Fruit fly (Drosophila melanogaster) whole organism, embryonic: Measurements from ENCODE around the gene CG7329.

ENCODE experiments used
- Asciz ChIP-seq: fragments of 200-800 bp; sonication (Bioruptor generic); optimal IDR thresholded peaks from 2 replicates; lab custom pipeline; 2017; ENCODE audit warnings: missing biosample characterization, mild to moderate bottlenecking, missing genetic modification characterization, missing genetic modification reagents
- Atf-2 ChIP-seq: fragments of 200-800 bp; sonication (Bioruptor generic); optimal IDR thresholded peaks from 2 replicates; lab custom pipeline; 2016; ENCODE audit warnings: missing biosample characterization, missing genetic modification characterization
- Bdp1 ChIP-seq: fragments of 200-800 bp; sonication (Bioruptor generic); optimal IDR thresholded peaks from 3 replicates; lab custom pipeline; 2016; ENCODE audit warnings: missing biosample characterization, missing genetic modification characterization
- CG11695 ChIP-seq: fragments of 200-800 bp; sonication (Bioruptor generic); IDR thresholded peaks from 3 replicates; pipeline ENCODE4 v1.3.6; 2022; ENCODE audit warnings: missing biosample characterization, missing genetic modification characterization
- CG13775 ChIP-seq: fragments of 200-800 bp; sonication (Bioruptor generic); optimal IDR thresholded peaks from 3 replicates; lab custom pipeline; 2017; ENCODE audit warnings: missing biosample characterization, mild to moderate bottlenecking, missing genetic modification characterization
- CG13894 ChIP-seq: fragments of 200-800 bp; sonication (Bioruptor generic); optimal IDR thresholded peaks from 3 replicates; lab custom pipeline; 2018; ENCODE audit warnings: missing biosample characterization, mild to moderate bottlenecking, missing genetic modification characterization, moderate library complexity
- CG15073 ChIP-seq: fragments of 200-800 bp; sonication (Bioruptor generic); optimal IDR thresholded peaks from 2 replicates; lab custom pipeline; 2016; ENCODE audit warnings: missing biosample characterization, missing genetic modification characterization
- CG15269 ChIP-seq: fragments of 200-800 bp; sonication (Bioruptor generic); optimal IDR thresholded peaks from 2 replicates; lab custom pipeline; 2018; ENCODE audit warnings: missing biosample characterization, mild to moderate bottlenecking, missing genetic modification characterization, moderate library complexity
- CG16863 ChIP-seq: fragments of 200-800 bp; sonication (Bioruptor generic); optimal IDR thresholded peaks from 3 replicates; lab custom pipeline; 2016; ENCODE audit warnings: missing biosample characterization, missing genetic modification characterization
- CG18599 ChIP-seq: fragments of 200-800 bp; sonication (Bioruptor generic); optimal IDR thresholded peaks from 3 replicates; lab custom pipeline; 2017; ENCODE audit warnings: missing biosample characterization, missing genetic modification characterization, mild to moderate bottlenecking, moderate library complexity, missing genetic modification reagents
- CG3407 ChIP-seq: fragments of 200-800 bp; sonication (Bioruptor generic); optimal IDR thresholded peaks from 2 replicates; lab custom pipeline; 2018; ENCODE audit warnings: missing biosample characterization, mild to moderate bottlenecking, missing genetic modification characterization
- CG34376 ChIP-seq: fragments of 200-800 bp; sonication (Bioruptor generic); optimal IDR thresholded peaks from 2 replicates; lab custom pipeline; 2018; ENCODE audit warnings: missing biosample characterization, mild to moderate bottlenecking, missing genetic modification characterization
- CG3726 ChIP-seq: fragments of 200-800 bp; sonication (Bioruptor generic); IDR thresholded peaks from 3 replicates; pipeline ENCODE4, ENCODE4 v1.3.6; 2022; ENCODE audit warnings: missing biosample characterization, missing genetic modification characterization
- CG6272 ChIP-seq: fragments of 200-800 bp; sonication (Bioruptor generic); IDR thresholded peaks from 2 replicates; pipeline ENCODE4 v1.3.6; 2022; ENCODE audit warnings: missing biosample characterization, missing genetic modification characterization
- D19A ChIP-seq: fragments of 200-800 bp; optimal IDR thresholded peaks from 3 replicates; lab custom pipeline; 2019; ENCODE audit warnings: missing biosample characterization, mild to moderate bottlenecking, missing genetic modification characterization, moderate library complexity
- Fer2 ChIP-seq: fragments of 200-800 bp; sonication (Bioruptor generic); optimal IDR thresholded peaks from 2 replicates; lab custom pipeline; 2018; ENCODE audit warnings: missing biosample characterization, mild to moderate bottlenecking, missing genetic modification characterization, moderate library complexity
- HLH54F ChIP-seq: fragments of 200-800 bp; sonication (Bioruptor generic); optimal IDR thresholded peaks from 3 replicates; lab custom pipeline; 2016; ENCODE audit warnings: missing biosample characterization, missing genetic modification characterization
- Hand ChIP-seq: fragments of 200-800 bp; sonication (Bioruptor generic); optimal IDR thresholded peaks from 2 replicates; lab custom pipeline; 2017; ENCODE audit warnings: mild to moderate bottlenecking, missing biosample characterization, missing genetic modification reagents, missing genetic modification characterization
- Hey ChIP-seq: fragments of 200-800 bp; sonication (Bioruptor generic); optimal IDR thresholded peaks from 3 replicates; lab custom pipeline; 2018; ENCODE audit warnings: missing biosample characterization, mild to moderate bottlenecking, missing genetic modification characterization
- HmgD ChIP-seq: fragments of 200-800 bp; sonication (Bioruptor generic); optimal IDR thresholded peaks from 3 replicates; lab custom pipeline; 2016; ENCODE audit warnings: missing biosample characterization, missing genetic modification characterization
- NfI ChIP-seq: fragments of 200-800 bp; sonication (Bioruptor generic); optimal IDR thresholded peaks from 3 replicates; lab custom pipeline; 2018; ENCODE audit warnings: missing biosample characterization, mild to moderate bottlenecking, missing genetic modification characterization, moderate library complexity
- Ptx1 ChIP-seq: fragments of 200-800 bp; sonication (Bioruptor generic); IDR thresholded peaks from 2 replicates; pipeline ENCODE4 v1.3.6; 2022; ENCODE audit warnings: missing biosample characterization, missing genetic modification characterization
- Sox102F ChIP-seq: fragments of 200-800 bp; sonication (Bioruptor generic); optimal IDR thresholded peaks from 2 replicates; lab custom pipeline; 2018; ENCODE audit warnings: missing biosample characterization, mild to moderate bottlenecking, missing genetic modification characterization, moderate library complexity
- Spps ChIP-seq: fragments of 200-800 bp; sonication (Bioruptor generic); optimal IDR thresholded peaks from 2 replicates; lab custom pipeline; 2018; ENCODE audit warnings: missing biosample characterization, mild to moderate bottlenecking, missing genetic modification characterization
- Ssrp ChIP-seq: fragments of 200-800 bp; sonication (Bioruptor generic); optimal IDR thresholded peaks from 2 replicates; lab custom pipeline; 2018; ENCODE audit warnings: missing biosample characterization, mild to moderate bottlenecking, missing genetic modification characterization, moderate library complexity
- abd-A ChIP-seq: fragments of 200-800 bp; sonication (Bioruptor generic); optimal IDR thresholded peaks from 3 replicates; lab custom pipeline; 2019; ENCODE audit warnings: missing biosample characterization, mild to moderate bottlenecking, missing genetic modification characterization, moderate library complexity
- al ChIP-seq: fragments of 200-800 bp; sonication (Bioruptor generic); IDR thresholded peaks from 2 replicates; pipeline ENCODE4 v1.3.6; 2022; ENCODE audit warnings: missing biosample characterization, missing genetic modification characterization
- amos ChIP-seq: fragments of 200-800 bp; sonication (Bioruptor generic); IDR thresholded peaks from 2 replicates; pipeline ENCODE4 v1.3.6; 2022; ENCODE audit warnings: missing biosample characterization, missing genetic modification characterization; ENCODE audit not compliant: partially characterized antibody
- bsh ChIP-seq, 2 experiments: fragments of 200-800 bp; sonication (Bioruptor generic); optimal IDR thresholded peaks; 2 replicates each; lab custom pipeline; 2017 to 2018; ENCODE audit warnings: mild to moderate bottlenecking in 2 of 2, missing biosample characterization in 2 of 2, missing genetic modification characterization in 2 of 2, moderate library complexity in 1 of 2
- crp ChIP-seq, 2 experiments: fragments of 200-800 bp; sonication (Bioruptor generic); optimal IDR thresholded peaks; 2 replicates in 1 of 2; 3 replicates in 1 of 2; lab custom pipeline; 2017; ENCODE audit warnings: missing biosample characterization in 2 of 2, missing genetic modification characterization in 2 of 2, mild to moderate bottlenecking in 1 of 2, moderate library complexity in 1 of 2
- da ChIP-seq: fragments of 200-800 bp; sonication (Bioruptor generic); optimal IDR thresholded peaks from 2 replicates; lab custom pipeline; 2016; ENCODE audit warnings: missing biosample characterization, missing genetic modification characterization
- ewg ChIP-seq: fragments of 200-800 bp; sonication (Bioruptor generic); optimal IDR thresholded peaks from 3 replicates; lab custom pipeline; 2017; ENCODE audit warnings: mild to moderate bottlenecking, missing biosample characterization, missing genetic modification reagents, missing genetic modification characterization
- fd64A ChIP-seq: fragments of 200-800 bp; sonication (Bioruptor generic); optimal IDR thresholded peaks from 3 replicates; lab custom pipeline; 2018; ENCODE audit warnings: missing biosample characterization, mild to moderate bottlenecking, missing genetic modification characterization
- gsb ChIP-seq: fragments of 200-800 bp; sonication (Bioruptor generic); IDR thresholded peaks from 2 replicates; pipeline ENCODE4 v1.3.6; 2022; ENCODE audit warnings: missing biosample characterization, missing genetic modification characterization
- kay ChIP-seq: fragments of 200-800 bp; sonication (Bioruptor generic); optimal IDR thresholded peaks from 2 replicates; lab custom pipeline; 2016; ENCODE audit warnings: missing biosample characterization, missing genetic modification characterization
- mirr ChIP-seq: fragments of 200-800 bp; sonication (Bioruptor generic); optimal IDR thresholded peaks from 3 replicates; lab custom pipeline; 2018; ENCODE audit warnings: missing biosample characterization, mild to moderate bottlenecking, missing genetic modification characterization
- odd ChIP-seq: fragments of 200-800 bp; sonication (Bioruptor generic); optimal IDR thresholded peaks from 2 replicates; lab custom pipeline; 2017; ENCODE audit warnings: missing biosample characterization, mild to moderate bottlenecking, missing genetic modification characterization
- p53 ChIP-seq: fragments of 200-800 bp; sonication (Bioruptor generic); optimal IDR thresholded peaks from 2 replicates; lab custom pipeline; 2016; ENCODE audit warnings: missing biosample characterization, missing genetic modification characterization
- phol ChIP-seq: fragments of 200-800 bp; sonication (Bioruptor generic); optimal IDR thresholded peaks from 3 replicates; lab custom pipeline; 2018; ENCODE audit warnings: missing biosample characterization, mild to moderate bottlenecking, missing genetic modification characterization, moderate library complexity
- pros ChIP-seq: fragments of 200-800 bp; sonication (Bioruptor generic); optimal IDR thresholded peaks from 3 replicates; lab custom pipeline; 2019; ENCODE audit warnings: missing biosample characterization, mild to moderate bottlenecking, missing genetic modification characterization, moderate library complexity
- schlank ChIP-seq: fragments of 200-800 bp; sonication (Bioruptor generic); optimal IDR thresholded peaks from 2 replicates; lab custom pipeline; 2018; ENCODE audit warnings: missing biosample characterization, mild to moderate bottlenecking, missing genetic modification characterization
- scrt ChIP-seq: fragments of 200-800 bp; sonication (Bioruptor generic); optimal IDR thresholded peaks from 2 replicates; lab custom pipeline; 2018; ENCODE audit warnings: missing biosample characterization, mild to moderate bottlenecking, missing genetic modification characterization, moderate library complexity
- sisA ChIP-seq: fragments of 200-800 bp; sonication (Bioruptor generic); IDR thresholded peaks from 2 replicates; pipeline ENCODE4 v1.3.6; 2022; ENCODE audit warnings: missing biosample characterization, missing genetic modification characterization
- tap ChIP-seq: fragments of 200-800 bp; optimal IDR thresholded peaks from 3 replicates; lab custom pipeline; 2019; ENCODE audit warnings: missing biosample characterization, mild to moderate bottlenecking, missing genetic modification characterization, moderate library complexity
- ttk ChIP-seq: fragments of 200-800 bp; sonication (Bioruptor generic); IDR thresholded peaks from 2 replicates; pipeline ENCODE4 v2.1.2; 2022; ENCODE audit warnings: missing biosample characterization, missing genetic modification characterization
- vfl ChIP-seq: fragments of 200-800 bp; sonication (Bioruptor generic); optimal IDR thresholded peaks from 2 replicates; lab custom pipeline; 2016; ENCODE audit warnings: missing biosample characterization, missing genetic modification characterization
- wdn ChIP-seq: fragments of 200-800 bp; sonication (Bioruptor generic); IDR thresholded peaks from 2 replicates; pipeline ENCODE4 v1.3.6; 2022; ENCODE audit warnings: missing biosample characterization, missing genetic modification characterization
- wek ChIP-seq: fragments of 200-800 bp; sonication (Bioruptor generic); optimal IDR thresholded peaks from 3 replicates; lab custom pipeline; 2018; ENCODE audit warnings: missing biosample characterization, mild to moderate bottlenecking, missing genetic modification characterization, moderate library complexity
- zf30C ChIP-seq: fragments of 200-800 bp; sonication (Bioruptor generic); optimal IDR thresholded peaks from 3 replicates; lab custom pipeline; 2018; ENCODE audit warnings: missing biosample characterization, mild to moderate bottlenecking, missing genetic modification characterization

The CG7329 gene

DNA sequence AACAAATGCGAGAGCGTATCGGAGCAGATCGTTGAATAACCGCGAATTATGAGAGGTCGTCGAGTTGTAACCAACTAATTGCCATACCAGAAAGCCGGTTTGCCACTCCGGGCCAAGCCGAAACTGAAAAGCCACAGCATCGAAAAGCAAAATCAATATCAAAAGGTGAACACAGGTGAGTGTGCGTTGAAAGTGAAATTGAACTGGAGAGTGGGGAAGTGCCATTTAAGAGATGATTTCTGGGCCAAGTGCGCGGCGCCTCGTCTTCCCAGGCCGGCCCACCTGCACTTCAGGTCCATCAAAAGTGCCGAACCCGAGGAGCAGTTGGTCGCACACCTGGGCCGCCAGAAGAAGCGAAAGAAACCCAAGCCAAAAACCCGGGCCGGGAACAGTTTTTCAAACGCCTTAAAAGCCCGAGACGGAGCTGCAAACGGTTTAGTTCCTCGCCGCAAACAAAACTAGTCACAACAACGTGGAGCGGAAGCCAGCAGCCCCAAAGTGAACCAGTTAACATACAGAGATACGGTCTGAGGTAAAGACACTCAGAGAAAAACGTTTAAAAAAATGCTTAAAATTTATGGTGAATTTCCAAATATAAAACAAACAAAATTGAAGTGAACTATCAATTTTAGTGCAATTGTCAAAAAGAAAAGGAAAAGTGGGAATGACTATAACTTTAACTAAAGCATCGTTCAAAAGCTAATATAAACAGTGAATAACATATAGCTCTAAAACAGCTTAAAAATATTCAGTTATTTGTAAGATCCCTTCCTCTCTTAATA, 38.9 kb upstream of the CG7329 start, which contains the start of gene CG17104 (continued):
- TF ChIP-seq Fer2 (no peak), Asciz (GFP tag; lab: Kevin White, UChicago) (peak; percentile 17), CG16863 (GFP tag; lab: Kevin White, UChicago) (no peak), wek (GFP tag; lab: Kevin White, UChicago) (no peak), Hand (GFP tag; lab: Kevin White, UChicago) (no peak), ttk (GFP tag; lab: Robert Waterston, UW) (no peak), da (no peak), CG15073 (GFP tag; lab: Kevin White, UChicago) (no peak), NfI (GFP tag; lab: Kevin White, UChicago) (no peak), vfl (GFP tag; lab: Kevin White, UChicago) (no peak), schlank (tag; lab: Kevin White, UChicago) (no peak), ewg (GFP tag; lab: Kevin White, UChicago) (no peak), fd64A (no peak), CG15269 (tag; lab: Kevin White, UChicago) (peak; percentile 65), HmgD (GFP tag; lab: Kevin White, UChicago) (no peak), gsb (GFP tag; lab: Robert Waterston, UW) (no peak), Spps (tag; lab: Kevin White, UChicago) (no peak), D19A (tag; lab: Kevin White, UChicago) (no peak), scrt (GFP tag; lab: Kevin White, UChicago) (no peak), CG6272 (GFP tag; lab: Robert Waterston, UW) (no peak), CG11695 (GFP tag; lab: Robert Waterston, UW) (no peak), p53 (GFP tag; lab: Kevin White, UChicago) (no peak), tap (tag; lab: Kevin White, UChicago) (no peak), amos (GFP tag; lab: Robert Waterston, UW) (no peak), CG18599 (GFP tag; lab: Kevin White, UChicago) (peak; percentile 28), Bdp1 (GFP tag; lab: Kevin White, UChicago) (no peak), CG3407 (GFP tag; lab: Kevin White, UChicago) (no peak), mirr (no peak), Ssrp (tag; lab: Kevin White, UChicago) (no peak), abd-A (tag; lab: Kevin White, UChicago) (no peak), zf30C (GFP tag; lab: Kevin White, UChicago) (no peak), pros (GFP tag; lab: Kevin White, UChicago) (no peak), Sox102F (GFP tag; lab: Kevin White, UChicago) (peak; percentile 55), al (GFP tag; lab: Robert Waterston, UW) (no peak), CG13894 (tag; lab: Kevin White, UChicago) (no peak), bsh (GFP tag; optimal IDR thresholded peaks at IDR 0.05; lab: Kevin White, UChicago) (no peak), CG3726 (GFP tag; lab: Robert Waterston, UW) (no peak), sisA (GFP tag; lab: Robert Waterston, UW) (no peak; the same call in 1 of the 2 replicates), wdn (GFP tag; lab: Robert Waterston, UW) (no peak), CG13775 (GFP tag; lab: Kevin White, UChicago) (no peak), HLH54F (GFP tag; lab: Kevin White, UChicago) (no peak), Hey (tag; lab: Kevin White, UChicago) (no peak), kay (GFP tag; lab: Kevin White, UChicago) (no peak), odd (GFP tag; lab: Kevin White, UChicago) (peak; percentile 7), Ptx1 (GFP tag; lab: Robert Waterston, UW) (peak; percentile 36; the same call in 1 of the 2 replicates), phol (tag; lab: Kevin White, UChicago) (no peak), Atf-2 (no peak), CG34376 (no peak), crp (GFP tag; optimal IDR thresholded peaks at IDR 0.05; lab: Kevin White, UChicago) (no peak)
